Worm (Caenorhabditis elegans) whole organism, L3 larva: ENCODE results near the gene F10B5.2.

Source experiments
- ama-1 ChIP-seq: fragments of 150-350 bp; optimal IDR thresholded peaks from 2 replicates; lab custom pipeline; 2018
- ceh-28 ChIP-seq: fragments of 150-350 bp; optimal IDR thresholded peaks from 2 replicates; lab custom pipeline; 2014; ENCODE audit warnings: missing biosample characterization, missing genetic modification reagents, missing genetic modification characterization
- ceh-9 ChIP-seq: sonication (generic microtip); optimal IDR thresholded peaks from 2 replicates; lab custom pipeline; 2018; ENCODE audit warnings: missing biosample characterization, missing genetic modification characterization
- daf-12 ChIP-seq: fragments of 150-350 bp; optimal IDR thresholded peaks from 2 replicates; lab custom pipeline; 2014; ENCODE audit warnings: missing biosample characterization, missing genetic modification reagents, missing genetic modification characterization
- elt-1 ChIP-seq: fragments of 150-350 bp; optimal IDR thresholded peaks from 2 replicates; lab custom pipeline; 2014; ENCODE audit warnings: missing biosample characterization, missing genetic modification characterization
- fkh-10 ChIP-seq: sonication (generic microtip); optimal IDR thresholded peaks from 2 replicates; lab custom pipeline; 2017; ENCODE audit warnings: missing biosample characterization, missing genetic modification reagents, missing genetic modification characterization
- fos-1 ChIP-seq: fragments of 150-350 bp; optimal IDR thresholded peaks from 2 replicates; lab custom pipeline; 2014; ENCODE audit warnings: missing biosample characterization, missing genetic modification characterization
- lin-15B ChIP-seq: fragments of 150-350 bp; optimal IDR thresholded peaks from 2 replicates; lab custom pipeline; 2014; ENCODE audit warnings: missing biosample characterization, missing genetic modification characterization
- lin-39 ChIP-seq: fragments of 150-350 bp; optimal IDR thresholded peaks from 2 replicates; lab custom pipeline; 2018; ENCODE audit warnings: missing biosample characterization, missing genetic modification reagents, missing genetic modification characterization
- nhr-12 ChIP-seq: fragments of 150-350 bp; optimal IDR thresholded peaks from 2 replicates; lab custom pipeline; 2014; ENCODE audit warnings: missing biosample characterization, missing genetic modification characterization
- pqm-1 ChIP-seq: fragments of 150-350 bp; optimal IDR thresholded peaks from 2 replicates; lab custom pipeline; 2017; ENCODE audit warnings: missing biosample characterization, missing genetic modification characterization, inconsistent platforms
- snpc-4 ChIP-seq: fragments of 150-350 bp; optimal IDR thresholded peaks from 2 replicates; lab custom pipeline; 2014; ENCODE audit warnings: missing biosample characterization, missing genetic modification characterization
- unc-39 ChIP-seq: sonication (generic microtip); optimal IDR thresholded peaks from 4 replicates; lab custom pipeline; 2017; ENCODE audit warnings: missing biosample characterization, missing genetic modification characterization

- TF ChIP-seq ama-1 (lab: Kevin White, UChicago) (no peak), snpc-4 (no peak), lin-15B (tag; lab: Kevin White, UChicago) (no peak), nhr-12 (tag; lab: Kevin White, UChicago) (no peak), ceh-9 (tag; lab: Kevin White, UChicago) (no peak), daf-12 (tag; lab: Kevin White, UChicago) (no peak), unc-39 (no peak), lin-39 (tag; lab: Kevin White, UChicago) (no peak), pqm-1 (no peak), fkh-10 (GFP tag; lab: Kevin White, UChicago) (no peak), elt-1 (tag; lab: Kevin White, UChicago) (no peak), ceh-28 (tag; lab: Kevin White, UChicago) (no peak), fos-1 (tag; lab: Kevin White, UChicago) (no peak)
Measured at ce11 chrII:8104998-8105397, 39.6 kb upstream of the F10B5.2 start, which contains the start of gene sfxn-5.
